Worm (Caenorhabditis elegans) whole organism, L4/young adult: ENCODE results near the gene Y110A2AL.2.

Experiments used
- W03F9.2 ChIP-seq: fragments of 150-350 bp; optimal IDR thresholded peaks from 2 replicates; lab custom pipeline; 2014; ENCODE audit warnings: missing biosample characterization, missing genetic modification characterization
- dao-5 ChIP-seq: sonication (generic microtip); optimal IDR thresholded peaks from 2 replicates; lab custom pipeline; 2016; ENCODE audit warnings: missing genotype, missing genetic modification characterization, moderate library complexity, missing compliant biosample characterization
- him-1 ChIP-seq: sonication (generic microtip); optimal IDR thresholded peaks from 2 replicates; lab custom pipeline; 2016; ENCODE audit warnings: missing genotype, missing genetic modification reagents, missing genetic modification characterization, missing compliant biosample characterization

Y110A2AL.2 gene

ce11 chrII:2862557-2863035 lies 5.2 kb upstream of the Y110A2AL.2 start:
- TF ChIP-seq dao-5 (tag; lab: Kevin White, UChicago) = no peak
- TF ChIP-seq him-1 (tag; lab: Kevin White, UChicago) = no peak
- no peak for TF ChIP-seq W03F9.2 (tag; lab: Kevin White, UChicago)

- TF ChIP-seq him-1 (tag; lab: Kevin White, UChicago) = no peak
- TF ChIP-seq dao-5 (tag; lab: Kevin White, UChicago) = no peak
- no peak for TF ChIP-seq W03F9.2 (tag; lab: Kevin White, UChicago)
These were observed 3.6 kb upstream of the Y110A2AL.2 start, which contains the start of gene Y110A2AL.5 for ce11 chrII:2864229-2864628. Y110A2AL.5 (plus strand) TSS chrII:2864529.

- TF ChIP-seq dao-5 (tag; lab: Kevin White, UChicago) = no peak
- no peak for TF ChIP-seq W03F9.2 (tag; lab: Kevin White, UChicago)
- no peak for TF ChIP-seq him-1 (tag; lab: Kevin White, UChicago)
These were observed 2.4 kb upstream of the Y110A2AL.2 start for ce11 chrII:2865355-2865754.

ce11 chrII:2866541-2867124 lies 1.2 kb upstream of the Y110A2AL.2 start, which contains the start of the genes Y110A2AL.9 and Y110A2AL.3:
Y110A2AL.9 (minus strand) TSS chrII:2866641.
Y110A2AL.3 (plus strand) TSS chrII:2867074.
- no peak for TF ChIP-seq W03F9.2 (tag; lab: Kevin White, UChicago)
- no peak for TF ChIP-seq dao-5 (tag; lab: Kevin White, UChicago)
- TF ChIP-seq him-1 (tag; lab: Kevin White, UChicago) = no peak

ce11 chrII:2871816-2872215 lies 4.0 kb downstream of the Y110A2AL.2 start, which contains the start of gene Y110A2AL.10:
Y110A2AL.10 (minus strand) TSS chrII:2871916.
- no peak for TF ChIP-seq dao-5 (tag; lab: Kevin White, UChicago)
- no peak for TF ChIP-seq him-1 (tag; lab: Kevin White, UChicago)
- TF ChIP-seq W03F9.2 (tag; lab: Kevin White, UChicago) = no peak

ce11 chrII:2874801-2875200 lies 7.0 kb downstream of the Y110A2AL.2 start, which contains the start of gene Y110A2AL.1:
Y110A2AL.1 (plus strand) TSS chrII:2875101.
- TF ChIP-seq dao-5 (tag; lab: Kevin White, UChicago) (no peak), W03F9.2 (tag; lab: Kevin White, UChicago) (no peak), him-1 (tag; lab: Kevin White, UChicago) (no peak)

ce11 chrII:2878909-2879308 lies 11.1 kb downstream of the Y110A2AL.2 start:
- TF ChIP-seq dao-5 (tag; lab: Kevin White, UChicago) = no peak
- TF ChIP-seq W03F9.2 (tag; lab: Kevin White, UChicago) = no peak
- no peak for TF ChIP-seq him-1 (tag; lab: Kevin White, UChicago)

- TF ChIP-seq W03F9.2 (tag; lab: Kevin White, UChicago) (no peak), dao-5 (tag; lab: Kevin White, UChicago) (no peak), him-1 (tag; lab: Kevin White, UChicago) (no peak)
These were observed 13.3 kb downstream of the Y110A2AL.2 start for ce11 chrII:2881088-2881487.

- TF ChIP-seq him-1 (tag; lab: Kevin White, UChicago) (no peak), W03F9.2 (tag; lab: Kevin White, UChicago) (no peak), dao-5 (tag; lab: Kevin White, UChicago) (no peak)
These were observed 17.0 kb downstream of the Y110A2AL.2 start, which contains the start of gene pigw-1 for ce11 chrII:2884810-2885209. pigw-1 (minus strand) TSS chrII:2884910.

- TF ChIP-seq W03F9.2 (tag; lab: Kevin White, UChicago) (no peak), him-1 (tag; lab: Kevin White, UChicago) (no peak), dao-5 (tag; lab: Kevin White, UChicago) (no peak)
These were observed 18.0 kb downstream of the Y110A2AL.2 start for ce11 chrII:2885518-2886449.

- TF ChIP-seq W03F9.2 (tag; lab: Kevin White, UChicago) = peak; percentile 71
- peak; percentile 55 for TF ChIP-seq him-1 (tag; lab: Kevin White, UChicago)
- no peak for TF ChIP-seq dao-5 (tag; lab: Kevin White, UChicago)
These were observed 21.3 kb downstream of the Y110A2AL.2 start, which contains the start of gene pinn-1 for ce11 chrII:2888957-2889630. pinn-1 (minus strand) TSS chrII:2889007.

- TF ChIP-seq W03F9.2 (tag; lab: Kevin White, UChicago) = no peak
- no peak for TF ChIP-seq him-1 (tag; lab: Kevin White, UChicago)
- no peak for TF ChIP-seq dao-5 (tag; lab: Kevin White, UChicago)
These were observed 26.5 kb downstream of the Y110A2AL.2 start, which contains the start of gene sqv-2 for ce11 chrII:2894295-2894694. sqv-2 (minus strand) TSS chrII:2894395.
